Worm (Caenorhabditis elegans) whole organism, late embryonic: ENCODE measurements around the gene F01D4.5.

ENCODE experiments used
- C08G9.2 ChIP-seq: sonication (generic microtip); optimal IDR thresholded peaks from 2 replicates; lab custom pipeline; 2016; ENCODE audit warnings: mild to moderate bottlenecking, missing genetic modification characterization, moderate library complexity, missing compliant biosample characterization
- C38D4.7 ChIP-seq: fragments of 200-800 bp; sonication (Bioruptor generic); optimal IDR thresholded peaks from 2 replicates; lab custom pipeline; 2018; ENCODE audit warnings: mild to moderate bottlenecking, missing genetic modification characterization, moderate library complexity, missing compliant biosample characterization
- K09A11.1 ChIP-seq: sonication (generic microtip); optimal IDR thresholded peaks from 2 replicates; lab custom pipeline; 2017; ENCODE audit warnings: antibody characterized with exemption, mild to moderate bottlenecking, missing genetic modification characterization, missing compliant biosample characterization; ENCODE audit not compliant: insufficient read depth
- T23F11.4 ChIP-seq: fragments of 200-800 bp; sonication (Bioruptor generic); optimal IDR thresholded peaks from 2 replicates; lab custom pipeline; 2018; ENCODE audit warnings: mild to moderate bottlenecking, missing genetic modification characterization, missing compliant biosample characterization
- ceh-14 ChIP-seq: sonication (generic microtip); optimal IDR thresholded peaks from 2 replicates; lab custom pipeline; 2016; ENCODE audit warnings: missing genotype, missing genetic modification characterization, missing compliant biosample characterization
- ceh-18 ChIP-seq: sonication (generic microtip); optimal IDR thresholded peaks from 2 replicates; lab custom pipeline; 2016; ENCODE audit warnings: missing genetic modification characterization, missing compliant biosample characterization
- ceh-19 ChIP-seq: fragments of 200-800 bp; sonication (Bioruptor generic); optimal IDR thresholded peaks from 2 replicates; lab custom pipeline; 2018; ENCODE audit warnings: mild to moderate bottlenecking, missing genetic modification characterization, missing compliant biosample characterization
- ceh-22 ChIP-seq: sonication (generic microtip); optimal IDR thresholded peaks from 2 replicates; lab custom pipeline; 2017; ENCODE audit warnings: missing biosample characterization, missing genetic modification characterization
- ceh-24 ChIP-seq: sonication (generic microtip); optimal IDR thresholded peaks from 2 replicates; lab custom pipeline; 2016; ENCODE audit warnings: mild to moderate bottlenecking, missing genetic modification characterization, missing compliant biosample characterization
- ceh-30 ChIP-seq: fragments of 150-350 bp; optimal IDR thresholded peaks from 2 replicates; lab custom pipeline; 2014; ENCODE audit warnings: missing biosample characterization, missing genetic modification characterization
- ceh-31 ChIP-seq: sonication (generic microtip); optimal IDR thresholded peaks from 2 replicates; lab custom pipeline; 2016; ENCODE audit warnings: missing genetic modification characterization, missing compliant biosample characterization
- ceh-34 ChIP-seq: sonication (generic microtip); optimal IDR thresholded peaks from 2 replicates; lab custom pipeline; 2016; ENCODE audit warnings: mild to moderate bottlenecking, missing genetic modification characterization, missing compliant biosample characterization
- ceh-45 ChIP-seq: fragments of 200-800 bp; sonication (Bioruptor generic); IDR thresholded peaks from 2 replicates; pipeline ENCODE4 v1.3.6; 2022; ENCODE audit warnings: missing genetic modification reagents, missing genetic modification characterization, missing compliant biosample characterization
- ceh-9 ChIP-seq: sonication (generic microtip); optimal IDR thresholded peaks from 2 replicates; lab custom pipeline; 2016; ENCODE audit warnings: mild to moderate bottlenecking, missing genetic modification characterization, inconsistent platforms, missing compliant biosample characterization
- che-1 ChIP-seq: sonication (generic microtip); optimal IDR thresholded peaks from 2 replicates; lab custom pipeline; 2016; ENCODE audit warnings: mild to moderate bottlenecking, missing genetic modification characterization, missing compliant biosample characterization
- dmd-4 ChIP-seq: sonication (generic microtip); optimal IDR thresholded peaks from 2 replicates; lab custom pipeline; 2016; ENCODE audit warnings: borderline replicate concordance, missing genetic modification characterization, missing compliant biosample characterization
- elt-4 ChIP-seq: sonication (generic microtip); optimal IDR thresholded peaks from 2 replicates; lab custom pipeline; 2016; ENCODE audit warnings: missing genetic modification characterization, missing compliant biosample characterization
- ets-4 ChIP-seq: sonication (generic microtip); optimal IDR thresholded peaks from 2 replicates; lab custom pipeline; 2016; ENCODE audit warnings: missing genetic modification characterization, missing compliant biosample characterization
- eyg-1 ChIP-seq: sonication (generic microtip); optimal IDR thresholded peaks from 2 replicates; lab custom pipeline; 2016; ENCODE audit warnings: missing genotype, missing genetic modification characterization, missing compliant biosample characterization
- fax-1 ChIP-seq: sonication (generic microtip); optimal IDR thresholded peaks from 2 replicates; lab custom pipeline; 2016; ENCODE audit warnings: missing genotype, missing genetic modification characterization, missing compliant biosample characterization
- fkh-10 ChIP-seq: fragments of 150-350 bp; optimal IDR thresholded peaks from 2 replicates; lab custom pipeline; 2014; ENCODE audit warnings: missing biosample characterization, missing genetic modification reagents, missing genetic modification characterization
- fkh-6 ChIP-seq: sonication (generic microtip); optimal IDR thresholded peaks from 2 replicates; lab custom pipeline; 2016; ENCODE audit warnings: missing genetic modification characterization, missing compliant biosample characterization
- gmeb-2 ChIP-seq: sonication (generic microtip); optimal IDR thresholded peaks from 2 replicates; lab custom pipeline; 2016; ENCODE audit warnings: missing genetic modification characterization, inconsistent platforms, missing compliant biosample characterization
- hlh-15 ChIP-seq: sonication (generic microtip); optimal IDR thresholded peaks from 2 replicates; lab custom pipeline; 2016; ENCODE audit warnings: missing genetic modification characterization, missing compliant biosample characterization
- hlh-30 ChIP-seq: sonication (generic microtip); optimal IDR thresholded peaks from 2 replicates; lab custom pipeline; 2017; ENCODE audit warnings: antibody characterized with exemption, missing genetic modification characterization, missing compliant biosample characterization; ENCODE audit not compliant: insufficient read depth
- hlh-6 ChIP-seq: sonication (generic microtip); optimal IDR thresholded peaks from 2 replicates; lab custom pipeline; 2016; ENCODE audit warnings: missing genotype, missing genetic modification characterization, missing compliant biosample characterization
- lim-6 ChIP-seq: sonication (generic microtip); optimal IDR thresholded peaks from 2 replicates; lab custom pipeline; 2016; ENCODE audit warnings: missing genetic modification characterization, missing compliant biosample characterization
- lin-11 ChIP-seq: fragments of 200-800 bp; sonication (Bioruptor generic); optimal IDR thresholded peaks from 2 replicates; lab custom pipeline; 2018; ENCODE audit warnings: mild to moderate bottlenecking, missing genetic modification characterization, missing compliant biosample characterization
- madf-2 ChIP-seq: sonication (generic microtip); optimal IDR thresholded peaks from 2 replicates; lab custom pipeline; 2017; ENCODE audit warnings: missing genetic modification characterization, missing compliant biosample characterization
- mec-3 ChIP-seq: sonication (generic microtip); optimal IDR thresholded peaks from 2 replicates; lab custom pipeline; 2016; ENCODE audit warnings: borderline replicate concordance, missing genetic modification characterization, missing compliant biosample characterization
- nhr-11 ChIP-seq: fragments of 150-350 bp; optimal IDR thresholded peaks from 2 replicates; lab custom pipeline; 2014; ENCODE audit warnings: missing biosample characterization, missing genetic modification characterization
- odd-2 ChIP-seq: sonication (generic microtip); optimal IDR thresholded peaks from 2 replicates; lab custom pipeline; 2017; ENCODE audit warnings: antibody characterized with exemption, mild to moderate bottlenecking, missing genetic modification characterization, missing compliant biosample characterization
- pag-3 ChIP-seq: sonication (generic microtip); optimal IDR thresholded peaks from 2 replicates; lab custom pipeline; 2016; ENCODE audit warnings: missing compliant biosample characterization, missing genetic modification characterization, borderline replicate concordance
- pax-1 ChIP-seq: fragments of 150-350 bp; optimal IDR thresholded peaks from 2 replicates; lab custom pipeline; 2014; ENCODE audit warnings: missing biosample characterization, missing genetic modification characterization
- pha-2 ChIP-seq: sonication (generic microtip); optimal IDR thresholded peaks from 2 replicates; lab custom pipeline; 2017; ENCODE audit warnings: mild to moderate bottlenecking, missing genetic modification characterization, missing compliant biosample characterization
- pqm-1 ChIP-seq: sonication (generic microtip); optimal IDR thresholded peaks from 2 replicates; lab custom pipeline; 2016; ENCODE audit warnings: missing genetic modification characterization, missing compliant biosample characterization
- ref-2 ChIP-seq: sonication (generic microtip); optimal IDR thresholded peaks from 2 replicates; lab custom pipeline; 2016; ENCODE audit warnings: missing genetic modification characterization, missing compliant biosample characterization
- sdc-2 ChIP-seq: sonication (generic microtip); optimal IDR thresholded peaks from 2 replicates; lab custom pipeline; 2016; ENCODE audit warnings: missing genotype, missing genetic modification characterization, missing compliant biosample characterization
- sox-4 ChIP-seq: sonication (generic microtip); optimal IDR thresholded peaks from 2 replicates; lab custom pipeline; 2017; ENCODE audit warnings: mild to moderate bottlenecking, missing genetic modification characterization, inconsistent platforms, missing compliant biosample characterization
- syd-9 ChIP-seq: sonication (generic microtip); optimal IDR thresholded peaks from 2 replicates; lab custom pipeline; 2016; ENCODE audit warnings: mild to moderate bottlenecking, missing genetic modification characterization, moderate library complexity, missing compliant biosample characterization
- tbx-2 ChIP-seq: sonication (generic microtip); optimal IDR thresholded peaks from 2 replicates; lab custom pipeline; 2016; ENCODE audit warnings: missing genetic modification characterization, missing compliant biosample characterization
- tbx-7 ChIP-seq: sonication (generic microtip); optimal IDR thresholded peaks from 2 replicates; lab custom pipeline; 2016; ENCODE audit warnings: missing genotype, missing genetic modification characterization, missing compliant biosample characterization
- ttx-3 ChIP-seq: sonication (generic microtip); optimal IDR thresholded peaks from 2 replicates; lab custom pipeline; 2016; ENCODE audit warnings: missing genetic modification reagents, missing genetic modification characterization, missing compliant biosample characterization
- unc-3 ChIP-seq, 2 experiments: fragments of 200-800 bp in 1 of 2; sonication (Bioruptor generic) in 1 of 2; sonication (generic microtip) in 1 of 2; conservative IDR thresholded peaks in 1 of 2; optimal IDR thresholded peaks in 1 of 2; 2 replicates each; pipeline versions ENCODE4 v1.3.6 to Lab custom; 2016 to 2022; ENCODE audit warnings: missing compliant biosample characterization in 2 of 2, missing genetic modification characterization in 2 of 2, missing genetic modification reagents in 1 of 2
- unc-42 ChIP-seq: sonication (generic microtip); optimal IDR thresholded peaks from 2 replicates; lab custom pipeline; 2016; ENCODE audit warnings: missing genotype, missing genetic modification characterization, missing compliant biosample characterization
- unc-55 ChIP-seq: sonication (generic microtip); optimal IDR thresholded peaks from 2 replicates; lab custom pipeline; 2017; ENCODE audit warnings: missing biosample characterization, missing genetic modification reagents, missing genetic modification characterization
- unc-86 ChIP-seq: sonication (generic microtip); optimal IDR thresholded peaks from 2 replicates; lab custom pipeline; 2016; ENCODE audit warnings: missing genetic modification characterization, missing compliant biosample characterization
- zip-5 ChIP-seq: sonication (generic microtip); optimal IDR thresholded peaks from 2 replicates; lab custom pipeline; 2016; ENCODE audit warnings: missing genetic modification characterization, missing compliant biosample characterization
- ztf-16 ChIP-seq: sonication (generic microtip); optimal IDR thresholded peaks from 2 replicates; lab custom pipeline; 2017; ENCODE audit warnings: missing genetic modification characterization, missing compliant biosample characterization

Gene F01D4.5

DNA sequence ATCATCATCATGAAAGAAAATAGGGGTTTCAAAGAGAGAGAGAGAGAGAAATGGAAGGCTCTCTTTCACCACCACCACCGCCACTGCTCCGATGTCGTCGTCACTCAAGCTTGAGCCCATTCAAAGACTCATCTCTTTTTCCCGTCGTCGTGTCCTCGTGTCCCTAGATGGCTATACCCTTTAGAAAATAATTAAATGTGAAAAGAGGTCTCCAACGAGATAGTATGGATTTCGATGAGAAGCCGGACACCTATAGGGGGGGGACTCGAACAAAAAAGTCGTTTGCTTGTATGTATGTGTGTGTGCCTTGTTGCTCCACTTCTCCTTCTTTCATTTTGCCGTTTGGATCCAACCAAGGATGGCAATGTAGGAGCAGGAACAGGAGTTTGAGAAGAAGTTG lies 21.6 kb upstream of the F01D4.5 start:
- TF ChIP-seq ets-4 (tag; lab: Kevin White, UChicago) (no peak), ceh-14 (tag; lab: Kevin White, UChicago) (peak; percentile 69), unc-42 (tag; lab: Kevin White, UChicago) (peak; percentile 38), eyg-1 (tag; lab: Kevin White, UChicago) (no peak), fax-1 (tag; lab: Kevin White, UChicago) (peak; percentile 42), madf-2 (tag; lab: Kevin White, UChicago) (no peak), ceh-22 (tag; lab: Kevin White, UChicago) (no peak), ceh-9 (no peak), ceh-31 (tag; lab: Kevin White, UChicago) (peak; percentile 39)

ce11 chrIV:10503750-10504232 lies 20.3 kb upstream of the F01D4.5 start:
- TF ChIP-seq unc-86 (no peak), C38D4.7 (GFP tag; lab: Kevin White, UChicago) (no peak), hlh-6 (tag; lab: Kevin White, UChicago) (peak; percentile 32), dmd-4 (tag; lab: Kevin White, UChicago) (peak; percentile 46), ttx-3 (no peak), che-1 (tag; lab: Kevin White, UChicago) (peak; percentile 19), C08G9.2 (tag; lab: Kevin White, UChicago) (peak; percentile 29), ceh-19 (GFP tag; lab: Kevin White, UChicago) (peak; percentile 57), ceh-14 (tag; lab: Kevin White, UChicago) (peak; percentile 83), ceh-30 (tag; lab: Kevin White, UChicago) (no peak), ceh-34 (tag; lab: Kevin White, UChicago) (peak; percentile 81), unc-55 (GFP tag; lab: Kevin White, UChicago) (peak; percentile 86), mec-3 (tag; lab: Kevin White, UChicago) (peak; percentile 65), nhr-11 (no peak), ztf-16 (no peak), elt-4 (tag; lab: Kevin White, UChicago) (no peak), pha-2 (tag; lab: Kevin White, UChicago) (no peak), unc-3 (GFP tag; conservative IDR thresholded peaks at IDR 0.05; lab: Robert Waterston, UW) (no peak), unc-3 (tag; optimal IDR thresholded peaks at IDR 0.05; lab: Kevin White, UChicago) (no peak), tbx-7 (tag; lab: Kevin White, UChicago) (no peak), pax-1 (tag; lab: Kevin White, UChicago) (no peak), fax-1 (tag; lab: Kevin White, UChicago) (peak; percentile 82), sox-4 (tag; lab: Kevin White, UChicago) (peak; percentile 27), ceh-18 (tag; lab: Kevin White, UChicago) (peak; percentile 94), lin-11 (no peak), ceh-45 (GFP tag; lab: Robert Waterston, UW) (no peak), madf-2 (tag; lab: Kevin White, UChicago) (no peak), lim-6 (no peak), odd-2 (tag; lab: Kevin White, UChicago) (no peak), ceh-9 (no peak), tbx-2 (tag; lab: Kevin White, UChicago) (peak; percentile 58), fkh-10 (no peak), pqm-1 (no peak), pag-3 (tag; lab: Kevin White, UChicago) (no peak), ref-2 (tag; lab: Kevin White, UChicago) (peak; percentile 29), hlh-15 (no peak), T23F11.4 (GFP tag; lab: Kevin White, UChicago) (no peak), eyg-1 (tag; lab: Kevin White, UChicago) (no peak), syd-9 (peak; percentile 20), zip-5 (tag; lab: Kevin White, UChicago) (no peak), sdc-2 (peak; percentile 36), fkh-6 (tag; lab: Kevin White, UChicago) (no peak), ceh-24 (tag; lab: Kevin White, UChicago) (no peak), hlh-30 (tag; lab: Kevin White, UChicago) (no peak), gmeb-2 (tag; lab: Kevin White, UChicago) (no peak), ceh-22 (tag; lab: Kevin White, UChicago) (no peak), ets-4 (tag; lab: Kevin White, UChicago) (peak; percentile 6), K09A11.1 (peak; percentile 30)
